Fruit fly (Drosophila melanogaster): Measurements from ENCODE around the gene CG3631.
A peak's percentile ranks its signal among the peaks of the same experiment; 100 is the strongest.

The CG3631 gene

dm6 chr3R:14875274-14875964 lies 3.8 kb upstream of the CG3631 start, which contains the start of gene btsz (continued):
- TF ChIP-seq CG1602 (GFP tag; optimal IDR thresholded peaks at IDR 0.05) (no peak), knrl (GFP tag; IDR thresholded peaks at IDR 0.05; ENCODE audit: partially characterized antibody) (no peak), CG13287 (GFP tag; IDR thresholded peaks at IDR 0.05; ENCODE audit: partially characterized antibody) (no peak), Antp (GFP tag; optimal IDR thresholded peaks at IDR 0.05) (no peak), Blimp-1 (GFP tag; optimal IDR thresholded peaks at IDR 0.05) (no peak), maf-S (GFP tag; optimal IDR thresholded peaks at IDR 0.05) (no peak), Doc3 (GFP tag; IDR thresholded peaks at IDR 0.05; ENCODE audit: partially characterized antibody) (no peak), trh (GFP tag; optimal IDR thresholded peaks at IDR 0.05) (no peak), Deaf1 (tag; optimal IDR thresholded peaks at IDR 0.05) (no peak), cas (GFP tag; IDR thresholded peaks at IDR 0.05) (no peak), CG34422 (GFP tag; IDR thresholded peaks at IDR 0.05) (no peak), nerfin-1 (tag; optimal IDR thresholded peaks at IDR 0.05) (no peak), CG11398 (GFP tag; optimal IDR thresholded peaks at IDR 0.05) (no peak), lbe (GFP tag; optimal IDR thresholded peaks at IDR 0.05) (no peak), CG11695 (GFP tag; IDR thresholded peaks at IDR 0.05) (0 out of 3 replicates have a peak, but pooled peaks have one; percentile 7), CG14014 (GFP tag; IDR thresholded peaks at IDR 0.05) (no peak), Lhr (GFP tag; optimal IDR thresholded peaks at IDR 0.05) (no peak), Lim3 (GFP tag; IDR thresholded peaks at IDR 0.05) (no peak), pnt (GFP tag; optimal IDR thresholded peaks at IDR 0.05) (no peak), Vsx1 (GFP tag; optimal IDR thresholded peaks at IDR 0.05) (no peak), CG17361 (GFP tag; IDR thresholded peaks at IDR 0.05) (peak; percentile 69; the same call in 2 of the 3 replicates), CG8765 (GFP tag; IDR thresholded peaks at IDR 0.05) (no peak), psq (GFP tag; optimal IDR thresholded peaks at IDR 0.05) (no peak), Sin3A (optimal IDR thresholded peaks at IDR 0.05) (no peak), CG1024 (GFP tag; IDR thresholded peaks at IDR 0.05) (no peak), bcd (GFP tag; optimal IDR thresholded peaks at IDR 0.05) (peak; percentile 54), Max (GFP tag; optimal IDR thresholded peaks at IDR 0.05) (peak; percentile 12), pzg (GFP tag; optimal IDR thresholded peaks at IDR 0.05) (no peak), usp (GFP tag; optimal IDR thresholded peaks at IDR 0.05) (no peak), CG17829 (tag; optimal IDR thresholded peaks at IDR 0.05) (no peak), fru (optimal IDR thresholded peaks at IDR 0.05) (no peak), CG11093 (GFP tag; IDR thresholded peaks at IDR 0.05) (no peak), chn (GFP tag; optimal IDR thresholded peaks at IDR 0.05) (no peak), zfh1 (GFP tag; IDR thresholded peaks at IDR 0.05) (no peak), CG9215 (GFP tag; IDR thresholded peaks at IDR 0.05) (no peak), CG18262 (tag; optimal IDR thresholded peaks at IDR 0.05) (no peak), stc (GFP tag; IDR thresholded peaks at IDR 0.05) (no peak), crc (GFP tag; optimal IDR thresholded peaks at IDR 0.05) (no peak), bigmax (GFP tag; optimal IDR thresholded peaks at IDR 0.05) (no peak), CG2120 (GFP tag; optimal IDR thresholded peaks at IDR 0.05) (peak; percentile 70), hkb (optimal IDR thresholded peaks at IDR 0.05) (no peak), hkb (GFP tag; IDR thresholded peaks at IDR 0.05) (no peak), scrt (GFP tag; optimal IDR thresholded peaks at IDR 0.05) (peak; percentile 57), Hr78 (GFP tag; optimal IDR thresholded peaks at IDR 0.05) (no peak), lmd (GFP tag; IDR thresholded peaks at IDR 0.05) (no peak), CG2889 (GFP tag; IDR thresholded peaks at IDR 0.05) (no peak), Dip3 (GFP tag; optimal IDR thresholded peaks at IDR 0.05) (peak; percentile 17), unpg (GFP tag; optimal IDR thresholded peaks at IDR 0.05) (peak; percentile 5), nau (GFP tag; optimal IDR thresholded peaks at IDR 0.05) (no peak), CG31224 (GFP tag; IDR thresholded peaks at IDR 0.05) (no peak), CG12942 (GFP tag; optimal IDR thresholded peaks at IDR 0.05) (no peak), CG9727 (GFP tag; optimal IDR thresholded peaks at IDR 0.05) (peak; percentile 71)
